Worm (Caenorhabditis elegans) whole organism, early embryonic: ENCODE measurements around the gene R07C12.3.
"Not testable (repeated sequence)": the region's sequence is repeated elsewhere in the genome, so short reads cannot be mapped to it uniquely, and the experiment has no call there.

Experiments
- B0310.2 ChIP-seq: sonication (generic microtip); optimal IDR thresholded peaks from 2 replicates; lab custom pipeline; 2016; ENCODE audit warnings: mild to moderate bottlenecking, missing genetic modification characterization, missing compliant biosample characterization
- F13C5.2 ChIP-seq: sonication (generic microtip); optimal IDR thresholded peaks from 2 replicates; lab custom pipeline; 2017; ENCODE audit warnings: mild to moderate bottlenecking, missing genetic modification characterization, inconsistent platforms, missing compliant biosample characterization
- aly-1 ChIP-seq: sonication (generic microtip); optimal IDR thresholded peaks from 2 replicates; lab custom pipeline; 2016; ENCODE audit warnings: missing genetic modification characterization, missing compliant biosample characterization
- ama-1 ChIP-seq: fragments of 150-350 bp; optimal IDR thresholded peaks from 2 replicates; lab custom pipeline; 2014
- ceh-13 ChIP-seq: fragments of 200-800 bp; sonication (Bioruptor generic); optimal IDR thresholded peaks from 2 replicates; lab custom pipeline; 2018; ENCODE audit warnings: mild to moderate bottlenecking, missing genetic modification characterization, missing compliant biosample characterization
- ceh-36 ChIP-seq: sonication (generic microtip); optimal IDR thresholded peaks from 2 replicates; lab custom pipeline; 2016; ENCODE audit warnings: missing genetic modification characterization, inconsistent platforms, missing compliant biosample characterization
- ets-7 ChIP-seq: sonication (generic microtip); optimal IDR thresholded peaks from 2 replicates; lab custom pipeline; 2016; ENCODE audit warnings: missing genotype, missing genetic modification characterization, missing compliant biosample characterization
- flt-1 ChIP-seq: fragments of 200-800 bp; sonication (Bioruptor generic); IDR thresholded peaks from 2 replicates; pipeline ENCODE4 v1.3.6; 2022; ENCODE audit warnings: missing genetic modification characterization, missing compliant biosample characterization
- hmbx-1 ChIP-seq: sonication (generic microtip); optimal IDR thresholded peaks from 2 replicates; lab custom pipeline; 2016; ENCODE audit warnings: mild to moderate bottlenecking, missing genetic modification characterization, missing compliant biosample characterization
- hmg-4 ChIP-seq: fragments of 200-800 bp; sonication (Bioruptor generic); optimal IDR thresholded peaks from 2 replicates; lab custom pipeline; 2018; ENCODE audit warnings: mild to moderate bottlenecking, missing genetic modification characterization, missing compliant biosample characterization
- hnd-1 ChIP-seq: sonication (generic microtip); optimal IDR thresholded peaks from 2 replicates; lab custom pipeline; 2016; ENCODE audit warnings: missing genetic modification characterization, missing compliant biosample characterization
- pes-1 ChIP-seq: fragments of 200-800 bp; sonication (Bioruptor generic); IDR thresholded peaks from 2 replicates; pipeline ENCODE4 v1.3.6; 2022; ENCODE audit warnings: missing genetic modification reagents, missing genetic modification characterization, missing compliant biosample characterization
- scrt-1 ChIP-seq: fragments of 200-800 bp; sonication (Bioruptor generic); IDR thresholded peaks from 2 replicates; pipeline ENCODE4 v1.3.6; 2022; ENCODE audit warnings: missing genetic modification characterization, missing compliant biosample characterization
- sea-1 ChIP-seq: fragments of 200-800 bp; sonication (Bioruptor generic); conservative IDR thresholded peaks from 2 replicates; pipeline ENCODE4 v1.3.6; 2022; ENCODE audit warnings: missing genetic modification characterization, missing compliant biosample characterization
- tbx-11 ChIP-seq: fragments of 200-800 bp; sonication (Bioruptor generic); IDR thresholded peaks from 2 replicates; pipeline ENCODE4 v1.3.6; 2022; ENCODE audit warnings: missing genetic modification characterization, missing compliant biosample characterization
- tbx-37 ChIP-seq: fragments of 200-800 bp; sonication (Bioruptor generic); conservative IDR thresholded peaks from 2 replicates; pipeline ENCODE4 v1.3.6; 2022; ENCODE audit warnings: missing genetic modification reagents, missing genetic modification characterization, missing compliant biosample characterization
- tra-4 ChIP-seq: sonication (generic microtip); optimal IDR thresholded peaks from 2 replicates; lab custom pipeline; 2017; ENCODE audit warnings: missing genetic modification characterization, missing compliant biosample characterization

The R07C12.3 gene

DNA sequence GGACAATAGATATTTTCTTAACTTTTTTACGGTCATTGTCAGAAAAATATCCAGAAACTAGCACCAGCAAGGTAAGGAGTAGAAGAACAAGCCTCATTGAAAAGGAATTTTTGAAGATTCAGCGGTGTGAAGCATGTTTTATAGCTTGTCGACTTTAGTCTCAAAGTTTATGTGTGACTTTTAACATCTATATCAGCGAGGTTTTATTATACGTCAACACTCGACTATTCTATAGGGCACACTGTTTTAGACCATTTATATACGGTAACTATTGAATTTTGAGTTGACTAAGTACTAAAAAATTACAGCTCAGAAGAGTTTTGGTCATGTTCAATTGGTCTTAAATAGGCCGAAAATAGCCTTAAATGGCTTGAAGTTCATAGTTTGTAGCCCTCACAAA lies 3.6 kb upstream of the R07C12.3 start, which contains the start of gene F49F1.11:
TSS of gene F49F1.11 (minus strand) at position 101 of the 400 bp plus-strand sequence.
- no peak for TF ChIP-seq tbx-37
- TF ChIP-seq ama-1: no peak
- TF ChIP-seq hmg-4 (GFP tag; lab: Kevin White, UChicago): no peak

- not testable (repeated sequence) for TF ChIP-seq tra-4; hmg-4 (GFP tag; lab: Kevin White, UChicago); ceh-13 (GFP tag; lab: Kevin White, UChicago)
Observed at ce11 chrIV:4142986-4143385, 1.9 kb upstream of the R07C12.3 start, which contains the start of gene F49F1.12. F49F1.12 (minus strand) TSS chrIV:4143086.

ce11 chrIV:4147891-4148290 lies 3.0 kb downstream of the R07C12.3 start:
- TF ChIP-seq F13C5.2 (no peak), tra-4 (no peak), aly-1 (tag; lab: Kevin White, UChicago) (no peak), ceh-36 (tag; lab: Kevin White, UChicago) (no peak), sea-1 (GFP tag; lab: Robert Waterston, UW) (no peak), tbx-11 (GFP tag; lab: Robert Waterston, UW) (no peak), hmbx-1 (tag; lab: Kevin White, UChicago) (no peak)

DNA sequence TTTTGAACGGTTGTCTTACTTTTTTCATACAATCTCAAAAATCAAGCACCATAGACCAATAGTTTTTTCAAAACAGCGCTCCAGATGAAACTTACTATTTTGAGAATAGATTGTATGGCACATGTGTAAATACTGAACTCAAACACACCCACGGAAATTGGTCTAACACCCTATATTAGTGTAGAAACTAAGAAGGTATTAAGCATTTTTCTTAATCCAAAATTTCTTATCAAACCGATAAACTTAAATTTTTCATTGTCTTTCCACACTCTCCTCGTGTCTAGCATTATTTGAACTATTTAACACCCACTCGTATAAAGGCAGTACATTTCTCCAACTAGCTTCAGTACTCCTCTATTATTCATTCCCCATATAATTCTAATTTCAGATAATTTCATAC lies 5.3 kb downstream of the R07C12.3 start:
- TF ChIP-seq pes-1 (GFP tag; lab: Robert Waterston, UW): no peak
- no peak for TF ChIP-seq hmg-4 (GFP tag; lab: Kevin White, UChicago)
- TF ChIP-seq aly-1 (tag; lab: Kevin White, UChicago): no peak
- TF ChIP-seq ets-7 (tag; lab: Kevin White, UChicago): no peak
- TF ChIP-seq tbx-11 (GFP tag; lab: Robert Waterston, UW): no peak
- TF ChIP-seq sea-1 (GFP tag; lab: Robert Waterston, UW): no peak
- no peak for TF ChIP-seq hmbx-1 (tag; lab: Kevin White, UChicago)
- TF ChIP-seq B0310.2: no peak
- TF ChIP-seq F13C5.2: no peak
- no peak for TF ChIP-seq tra-4
- no peak for TF ChIP-seq scrt-1 (GFP tag; lab: Robert Waterston, UW)
- no peak for TF ChIP-seq ama-1
- TF ChIP-seq ceh-13 (GFP tag; lab: Kevin White, UChicago): no peak
- TF ChIP-seq flt-1: no peak
- no peak for TF ChIP-seq tbx-37
- no peak for TF ChIP-seq hnd-1 (tag; lab: Kevin White, UChicago)
- no peak for TF ChIP-seq ceh-36 (tag; lab: Kevin White, UChicago)

DNA sequence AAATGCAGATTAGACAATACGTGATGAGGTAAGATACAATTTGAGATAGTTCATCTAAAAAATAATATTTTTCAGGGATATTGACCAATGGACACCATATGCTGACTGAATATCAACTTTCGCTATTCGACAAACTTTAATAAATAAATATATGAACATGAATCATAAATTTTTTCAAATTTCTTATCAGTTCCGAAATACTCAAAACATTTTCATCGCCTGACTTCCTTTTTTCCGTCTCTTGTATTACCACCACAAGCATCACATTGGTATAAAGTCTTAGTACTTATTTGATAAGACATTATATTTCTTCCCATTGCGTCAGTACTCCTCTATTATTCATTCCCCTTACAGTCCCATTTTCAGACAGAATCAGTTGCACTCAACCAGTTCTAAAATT lies 7.3 kb downstream of the R07C12.3 start, which contains the start of the genes K08D10.10 and R07C12.1:
TSS of gene K08D10.10 (plus strand) at position 93 of the 400 bp plus-strand sequence.
TSS of gene R07C12.1 (plus strand) at position 314 of the 400 bp plus-strand sequence.
- TF ChIP-seq F13C5.2 (no peak), tbx-11 (GFP tag; lab: Robert Waterston, UW) (no peak), aly-1 (tag; lab: Kevin White, UChicago) (no peak), scrt-1 (GFP tag; lab: Robert Waterston, UW) (no peak), sea-1 (GFP tag; lab: Robert Waterston, UW) (no peak), flt-1 (no peak)

DNA sequence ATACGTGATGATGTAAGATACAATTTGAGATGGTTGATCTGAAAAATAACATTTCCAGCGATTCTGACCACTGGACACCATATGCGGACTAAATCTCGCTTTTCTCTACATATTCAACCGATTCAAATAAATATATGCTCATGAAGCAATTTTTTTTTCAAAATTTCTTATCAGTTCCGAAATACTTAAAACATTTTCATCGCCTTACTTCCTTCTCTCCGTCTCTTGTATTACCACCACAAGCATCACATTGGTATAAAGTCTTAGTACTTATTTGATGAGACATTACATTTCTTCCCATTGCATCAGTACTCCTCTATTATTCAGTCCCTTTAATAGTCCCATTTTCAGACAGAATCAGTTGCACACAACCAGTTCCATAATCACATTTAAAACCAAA lies 9.8 kb downstream of the R07C12.3 start, which contains the start of gene K08D10.14:
TSS of gene K08D10.14 (plus strand) at position 301 of the 400 bp plus-strand sequence.
- TF ChIP-seq tra-4 (no peak), hmbx-1 (tag; lab: Kevin White, UChicago) (no peak), tbx-11 (GFP tag; lab: Robert Waterston, UW) (no peak), ama-1 (no peak), flt-1 (no peak), ceh-13 (GFP tag; lab: Kevin White, UChicago) (no peak)

ce11 chrIV:4162121-4162520 lies 17.2 kb downstream of the R07C12.3 start, which contains the start of gene scrm-5:
scrm-5 (plus strand) TSS chrIV:4162421.
- TF ChIP-seq tbx-37: no peak
- no peak for TF ChIP-seq hmg-4 (GFP tag; lab: Kevin White, UChicago)
- TF ChIP-seq hnd-1 (tag; lab: Kevin White, UChicago): no peak
- no peak for TF ChIP-seq tbx-11 (GFP tag; lab: Robert Waterston, UW)

- TF ChIP-seq scrt-1 (GFP tag; lab: Robert Waterston, UW): no peak
- no peak for TF ChIP-seq ceh-13 (GFP tag; lab: Kevin White, UChicago)
- no peak for TF ChIP-seq flt-1
- TF ChIP-seq ceh-36 (tag; lab: Kevin White, UChicago): no peak
- TF ChIP-seq hnd-1 (tag; lab: Kevin White, UChicago): no peak
Observed at ce11 chrIV:4164392-4164791, 19.5 kb downstream of the R07C12.3 start, which contains the start of gene scrm-8. scrm-8 (plus strand) TSS chrIV:4164692.

DNA sequence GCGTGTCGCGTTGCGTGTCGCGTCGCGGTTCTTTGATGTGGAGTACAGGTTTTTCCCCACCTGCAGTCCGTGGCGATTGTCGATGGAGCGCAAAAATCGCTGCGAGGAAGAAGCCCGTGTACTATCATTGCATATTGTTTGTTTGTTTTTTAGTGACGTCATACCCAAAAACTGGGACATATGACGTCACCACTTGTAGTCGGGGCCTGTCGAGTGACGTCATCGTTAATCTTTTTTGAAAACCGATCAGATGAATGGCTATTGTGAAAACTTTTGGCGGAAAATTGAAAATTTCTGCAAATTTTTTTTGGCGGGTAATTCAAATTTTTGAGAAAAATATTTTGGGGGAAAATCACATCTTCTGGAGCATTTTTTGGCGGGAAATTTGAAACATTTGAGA lies 22.4 kb downstream of the R07C12.3 start:
- no peak for TF ChIP-seq F13C5.2
- no peak for TF ChIP-seq ama-1
- no peak for TF ChIP-seq ceh-13 (GFP tag; lab: Kevin White, UChicago)
- TF ChIP-seq tbx-11 (GFP tag; lab: Robert Waterston, UW): no peak
- no peak for TF ChIP-seq scrt-1 (GFP tag; lab: Robert Waterston, UW)
- no peak for TF ChIP-seq sea-1 (GFP tag; lab: Robert Waterston, UW)
- no peak for TF ChIP-seq tra-4
- TF ChIP-seq ceh-36 (tag; lab: Kevin White, UChicago): no peak
- TF ChIP-seq hmg-4 (GFP tag; lab: Kevin White, UChicago): no peak
- TF ChIP-seq ets-7 (tag; lab: Kevin White, UChicago): no peak
- TF ChIP-seq B0310.2: no peak
- no peak for TF ChIP-seq flt-1
- no peak for TF ChIP-seq hnd-1 (tag; lab: Kevin White, UChicago)
- TF ChIP-seq pes-1 (GFP tag; lab: Robert Waterston, UW): no peak
- TF ChIP-seq hmbx-1 (tag; lab: Kevin White, UChicago): no peak
- TF ChIP-seq aly-1 (tag; lab: Kevin White, UChicago): no peak
